Worm (Caenorhabditis elegans) whole organism, dauer: ENCODE data around the gene Y32B12C.1.
"Not testable (repeated sequence)": the region's sequence is repeated elsewhere in the genome, so short reads cannot be mapped to it uniquely, and the experiment has no call there.

Source experiments
- unc-62 ChIP-seq: sonication (generic microtip); optimal IDR thresholded peaks from 2 replicates; lab custom pipeline; 2017; ENCODE audit warnings: missing biosample characterization, missing genetic modification reagents, missing genetic modification characterization

Y32B12C.1 gene

DNA sequence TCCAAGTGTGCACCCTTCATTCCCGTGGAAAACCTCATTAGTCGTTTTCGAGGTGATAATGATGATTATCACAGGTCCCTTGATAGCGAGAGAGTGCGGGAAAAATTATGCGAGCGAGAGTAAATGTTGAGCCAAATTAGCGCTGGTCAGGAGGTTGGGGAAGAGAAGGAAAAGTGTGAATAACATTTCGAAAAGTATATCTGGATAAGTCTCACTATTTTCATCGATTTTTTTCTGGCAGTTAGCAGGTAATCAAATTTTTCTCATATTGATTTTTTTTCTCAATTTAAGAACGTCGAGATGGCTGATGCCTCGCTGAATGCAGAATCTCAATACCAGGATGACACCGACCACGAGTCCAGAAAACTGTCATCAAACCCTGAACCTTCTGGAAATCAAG is 22.6 kb downstream of the Y32B12C.1 start, which contains the start of gene W06G6.2:
Gene W06G6.2, plus strand, starts transcription at position 301 of the 400 bp plus-strand sequence.
- no peak for TF ChIP-seq unc-62 (GFP tag; lab: Kevin White, UChicago)

DNA sequence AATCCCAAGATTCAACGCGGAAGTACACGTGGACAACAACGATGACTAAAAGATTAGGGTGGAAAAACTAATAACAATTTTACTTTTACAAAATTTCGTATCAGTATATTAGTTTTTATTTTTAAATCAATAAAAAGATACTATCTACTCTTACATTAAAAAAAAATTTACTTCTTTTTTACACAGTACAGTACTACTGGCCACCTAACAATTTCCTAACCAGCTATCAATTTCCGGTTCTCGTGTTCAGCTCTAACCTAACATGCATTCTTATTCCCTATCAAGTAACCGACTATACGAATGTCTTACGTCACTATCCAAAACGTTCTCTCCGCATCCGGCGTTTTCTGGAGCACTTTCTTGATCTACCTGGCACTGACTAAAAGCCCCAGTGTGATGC is 23.2 kb downstream of the Y32B12C.1 start, which contains the start of gene srd-21:
Gene srd-21, plus strand, starts transcription at position 301 of the 400 bp plus-strand sequence.
- no peak for TF ChIP-seq unc-62 (GFP tag; lab: Kevin White, UChicago)

DNA sequence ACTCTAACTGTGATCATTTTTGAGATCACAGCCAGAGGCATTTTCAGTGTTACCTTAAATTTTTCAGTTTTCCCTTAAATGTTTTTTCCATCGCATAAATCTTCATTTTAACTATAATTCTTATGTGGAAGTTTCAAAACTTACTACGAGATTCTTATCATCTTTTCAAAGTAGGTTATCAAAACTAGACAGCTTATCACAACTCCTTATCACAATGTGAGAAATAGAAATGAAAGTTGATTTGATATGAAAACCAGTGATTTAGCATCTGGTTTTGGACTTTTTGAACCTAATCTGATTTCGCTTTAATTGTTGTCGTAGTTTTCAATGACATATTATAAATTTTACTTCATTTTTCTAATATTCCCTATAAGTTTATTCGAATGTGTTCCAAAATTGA is 29.5 kb downstream of the Y32B12C.1 start, which contains the start of gene mltn-11:
Gene mltn-11, plus strand, starts transcription at position 276 of the 400 bp plus-strand sequence.
- TF ChIP-seq unc-62 (GFP tag; lab: Kevin White, UChicago): no peak

DNA sequence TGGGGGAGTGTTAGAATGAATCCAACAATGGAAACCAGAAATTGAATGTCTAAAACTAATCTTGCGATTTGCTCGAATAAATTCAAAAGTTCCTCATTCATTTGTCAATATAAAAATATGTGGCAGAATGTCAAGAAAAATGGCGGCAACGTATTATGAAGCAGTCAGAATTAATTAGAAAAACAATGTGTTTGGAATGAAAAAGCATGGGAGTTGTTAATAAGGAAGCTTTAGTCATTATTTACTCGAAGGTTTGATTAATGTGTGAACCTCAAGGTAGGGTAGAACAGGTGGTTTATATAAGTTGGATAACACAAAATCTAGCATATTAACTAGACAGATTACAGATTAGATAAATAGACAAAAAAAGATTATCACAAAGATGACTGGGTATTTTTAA is 31.8 kb downstream of the Y32B12C.1 start, which contains the start of gene srw-76:
Gene srw-76, minus strand, starts transcription at position 101 of the 400 bp plus-strand sequence.
- TF ChIP-seq unc-62 (GFP tag; lab: Kevin White, UChicago): no peak

DNA sequence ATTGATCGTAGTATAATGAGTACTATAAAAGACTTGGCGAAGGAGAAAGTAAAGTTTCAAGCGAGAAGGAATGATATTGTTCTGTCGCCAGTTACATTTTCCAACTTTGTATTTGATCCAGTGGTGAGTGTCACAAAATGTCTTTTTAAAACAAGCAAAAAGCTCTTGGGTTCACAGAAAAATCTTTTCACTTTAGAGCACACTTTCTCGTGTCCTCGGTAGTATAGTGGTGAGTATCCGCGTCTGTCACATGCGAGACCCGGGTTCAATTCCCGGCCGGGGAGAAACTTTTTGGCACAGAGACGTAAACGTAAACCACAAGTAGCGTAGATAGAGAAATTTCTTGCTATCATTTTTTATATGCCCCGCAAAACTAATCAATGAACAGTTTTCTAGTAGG is 34.0 kb downstream of the Y32B12C.1 start:
- no peak for TF ChIP-seq unc-62 (GFP tag; lab: Kevin White, UChicago)

DNA sequence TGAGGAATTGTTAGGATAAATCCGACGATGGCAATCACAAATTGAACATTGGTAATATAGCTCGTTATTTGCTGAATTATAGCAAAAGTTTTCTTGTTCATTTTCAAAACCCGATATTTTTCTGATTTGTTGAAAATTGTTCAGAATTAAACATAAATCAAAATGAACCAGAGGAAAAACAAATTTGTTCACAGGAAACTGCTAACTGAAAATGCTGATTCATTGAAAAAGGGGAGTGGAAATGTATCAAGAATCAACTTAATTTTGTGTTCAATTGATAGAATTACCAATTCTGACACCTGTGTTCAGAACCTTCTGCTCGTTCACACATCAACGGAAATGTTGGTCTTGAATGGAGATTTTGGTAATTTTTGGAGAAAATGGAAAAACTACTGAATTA is 37.1 kb downstream of the Y32B12C.1 start, which contains the start of gene srw-77:
Gene srw-77, minus strand, starts transcription at position 101 of the 400 bp plus-strand sequence.
- no peak for TF ChIP-seq unc-62 (GFP tag; lab: Kevin White, UChicago)

DNA sequence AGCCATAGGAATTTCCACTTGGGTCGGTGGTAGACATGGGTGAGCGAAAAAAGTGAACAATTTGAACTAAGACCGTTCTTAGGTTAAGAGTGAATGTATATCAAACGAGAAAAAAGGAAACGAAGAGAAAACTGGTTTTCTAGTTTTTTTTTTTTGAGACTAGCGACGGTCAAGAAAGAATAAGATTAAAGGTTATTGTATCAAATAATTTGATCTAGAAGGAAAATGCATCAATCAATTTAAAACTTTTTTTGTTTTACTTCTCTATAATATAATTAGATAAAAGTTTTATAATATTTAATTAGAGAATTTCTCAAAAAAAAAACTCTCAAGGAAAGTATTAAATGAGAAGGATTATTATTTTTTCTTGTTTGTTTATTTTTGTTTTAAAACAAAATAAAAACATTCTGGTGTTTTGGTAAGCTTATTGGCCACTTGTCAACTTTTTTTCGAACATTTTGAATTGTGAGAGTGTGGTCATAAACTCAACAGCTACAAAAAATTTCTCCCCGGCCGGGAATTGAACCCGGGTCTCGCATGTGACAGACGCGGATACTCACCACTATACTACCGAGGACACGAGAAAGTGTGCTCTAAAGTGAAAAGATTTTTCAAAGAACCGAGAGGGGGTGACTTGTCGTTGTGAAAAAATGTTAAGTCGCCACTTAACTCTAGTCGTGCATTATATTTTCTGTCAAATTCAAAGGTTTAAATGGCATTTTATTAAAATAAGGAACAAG is 39.0 kb downstream of the Y32B12C.1 start, which contains the start of gene W06G6.17:
Gene W06G6.17, minus strand, starts transcription at position 51 of the 740 bp plus-strand sequence.
- TF ChIP-seq unc-62 (GFP tag; lab: Kevin White, UChicago): no peak

DNA sequence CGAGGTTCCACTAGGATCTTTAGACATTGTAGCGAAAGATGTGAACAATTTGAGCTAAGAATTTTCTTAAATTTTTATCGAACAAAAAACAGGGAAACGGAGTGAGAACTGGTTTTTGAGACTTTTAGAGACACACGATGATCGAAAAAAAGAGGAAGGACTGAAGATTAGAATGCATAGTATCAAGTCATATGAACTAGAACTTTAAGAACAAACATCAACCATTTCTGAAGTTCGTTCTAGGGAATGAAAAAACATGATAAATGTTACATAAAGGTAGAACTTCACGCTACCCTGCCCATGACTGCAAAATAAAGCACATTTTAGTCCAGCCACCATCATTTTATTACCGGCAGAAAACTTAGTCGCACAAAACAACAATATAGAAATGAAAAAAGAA is 40.0 kb downstream of the Y32B12C.1 start, which contains the start of gene W06G6.9:
Gene W06G6.9, minus strand, starts transcription at position 101 of the 400 bp plus-strand sequence.
- TF ChIP-seq unc-62 (GFP tag; lab: Kevin White, UChicago): no peak

DNA sequence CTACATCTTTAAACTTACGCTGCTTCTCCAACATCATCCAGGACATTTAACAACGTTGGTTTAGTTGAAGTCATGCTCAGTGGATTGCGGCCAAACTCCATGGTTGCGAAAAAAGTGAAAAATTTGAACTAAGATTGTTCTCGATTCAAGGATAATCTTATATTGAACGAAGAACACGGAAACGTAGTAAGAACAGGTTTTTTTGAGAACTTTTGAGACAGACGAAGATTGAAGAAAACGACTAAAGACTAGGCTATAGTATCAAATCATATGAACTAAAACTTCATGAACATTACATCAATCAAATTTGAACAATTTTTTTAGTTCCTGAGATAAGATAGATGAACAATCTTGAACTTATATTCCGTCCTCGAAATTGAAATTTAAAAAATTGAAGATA is 40.7 kb downstream of the Y32B12C.1 start, which contains the start of gene W06G6.10:
Gene W06G6.10, minus strand, starts transcription at position 101 of the 400 bp plus-strand sequence.
- no peak for TF ChIP-seq unc-62 (GFP tag; lab: Kevin White, UChicago)

DNA sequence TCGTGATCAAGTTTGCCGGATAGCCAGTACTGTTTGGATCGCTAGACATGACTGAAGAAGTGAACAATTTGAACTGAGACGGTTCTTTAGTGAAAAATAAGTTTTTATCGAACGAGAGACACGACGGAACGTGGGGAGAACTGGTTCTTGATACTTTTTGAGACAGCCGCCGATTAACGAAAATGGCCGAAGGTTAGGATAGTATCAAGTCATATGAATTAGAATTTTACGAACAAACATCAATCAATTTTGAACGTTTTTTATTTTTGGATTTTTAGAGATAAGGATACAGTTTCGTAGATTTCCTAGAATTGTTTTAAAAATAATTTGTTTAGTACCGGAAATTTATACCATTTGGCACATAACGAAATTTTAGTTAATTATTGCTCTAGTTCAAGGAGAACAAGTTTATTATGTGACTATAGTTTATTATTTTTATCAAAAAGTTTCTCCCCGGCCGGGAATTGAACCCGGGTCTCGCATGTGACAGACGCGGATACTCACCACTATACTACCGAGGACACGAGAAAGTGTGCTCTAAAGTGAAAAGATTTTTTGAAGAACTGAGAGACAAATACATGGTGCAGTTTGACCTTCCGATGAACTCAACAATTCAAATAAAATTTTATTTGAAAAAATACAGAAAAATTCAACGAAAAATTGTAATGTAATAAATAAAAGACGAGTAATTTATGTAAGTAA is 42.1 kb downstream of the Y32B12C.1 start, which contains the start of gene W06G6.20:
Gene W06G6.20, minus strand, starts transcription at position 51 of the 702 bp plus-strand sequence.
- no peak for TF ChIP-seq unc-62 (GFP tag; lab: Kevin White, UChicago)

DNA sequence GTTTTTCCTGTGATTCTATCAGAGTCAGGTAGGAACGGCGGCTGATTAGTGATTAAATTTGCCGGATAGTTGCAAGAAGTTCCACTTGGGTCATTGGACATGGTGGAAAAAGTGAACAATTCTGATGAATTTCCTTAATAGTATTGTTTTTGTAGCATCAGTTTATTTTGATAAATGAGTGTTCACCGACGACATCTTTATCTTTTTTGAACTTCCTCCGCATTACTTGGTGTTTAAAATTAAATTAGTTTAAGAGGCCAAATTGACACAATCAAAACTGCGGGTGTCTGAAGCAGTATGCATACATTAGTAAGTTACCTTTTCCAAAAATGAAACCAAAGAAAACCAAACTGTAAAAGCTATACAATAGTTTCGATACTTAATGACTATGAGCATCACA is 42.8 kb downstream of the Y32B12C.1 start, which contains the start of gene W06G6.11:
Gene W06G6.11, minus strand, starts transcription at position 101 of the 400 bp plus-strand sequence.
- TF ChIP-seq unc-62 (GFP tag; lab: Kevin White, UChicago): not testable (repeated sequence)

DNA sequence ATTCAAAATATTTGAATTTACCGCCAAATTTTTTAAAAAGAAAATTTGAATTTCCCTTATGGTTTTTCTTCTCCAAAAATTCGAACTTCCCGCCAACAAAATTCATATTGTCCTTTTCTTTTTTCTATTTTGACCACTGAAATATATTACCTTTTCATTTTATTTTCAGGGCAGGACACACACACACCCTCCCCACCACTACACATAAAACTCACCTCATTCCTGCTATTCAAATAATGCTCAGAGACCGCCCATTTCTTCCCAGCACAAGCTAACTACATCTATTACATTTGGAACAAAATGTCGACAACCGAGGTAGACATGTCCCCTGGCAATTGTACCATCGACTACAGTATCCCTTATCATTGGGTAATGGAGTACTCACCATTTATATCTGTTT is 47.8 kb downstream of the Y32B12C.1 start, which contains the start of gene W06G6.15:
Gene W06G6.15, plus strand, starts transcription at position 301 of the 400 bp plus-strand sequence.
- not testable (repeated sequence) for TF ChIP-seq unc-62 (GFP tag; lab: Kevin White, UChicago)
